Fruit fly (Drosophila melanogaster) whole organism, wandering third instar larva: ENCODE results near the gene CG1607.
A peak's percentile ranks its signal among the peaks of the same experiment; 100 is the strongest.

Experiments
- Abd-B ChIP-seq: fragments of >200 bp; optimal IDR thresholded peaks from 2 replicates; lab custom pipeline; 2017; ENCODE audit warnings: missing biosample characterization, missing genetic modification characterization
- CG32264 ChIP-seq: fragments of 200-800 bp; sonication (Bioruptor generic); optimal IDR thresholded peaks from 2 replicates; lab custom pipeline; 2016; ENCODE audit warnings: missing biosample characterization, missing genetic modification characterization
- CG9705 ChIP-seq: fragments of 200-800 bp; sonication (Bioruptor generic); optimal IDR thresholded peaks from 2 replicates; lab custom pipeline; 2018; ENCODE audit warnings: missing biosample characterization, mild to moderate bottlenecking, missing genetic modification characterization
- CrebA ChIP-seq: fragments of 200-800 bp; sonication (Bioruptor generic); optimal IDR thresholded peaks from 2 replicates; lab custom pipeline; 2016; ENCODE audit warnings: missing biosample characterization, mild to moderate bottlenecking, missing genetic modification characterization, borderline replicate concordance
- Dfd ChIP-seq: fragments of >200 bp; optimal IDR thresholded peaks from 2 replicates; lab custom pipeline; 2017; ENCODE audit warnings: missing biosample characterization, missing genetic modification characterization
- Dif ChIP-seq: fragments of 200-275, 200-300 bp; sonication (Bioruptor generic); optimal IDR thresholded peaks from 2 replicates; lab custom pipeline; 2018; ENCODE audit warnings: missing biosample characterization, missing genetic modification characterization; ENCODE audit not compliant: partially characterized antibody
- GATAd ChIP-seq: sonication (Bioruptor generic); optimal IDR thresholded peaks from 2 replicates; lab custom pipeline; 2016; ENCODE audit warnings: missing biosample characterization, missing genetic modification characterization
- HLH106 ChIP-seq: fragments of 200-800 bp; optimal IDR thresholded peaks from 3 replicates; lab custom pipeline; 2019; ENCODE audit warnings: missing biosample characterization, mild to moderate bottlenecking, missing genetic modification characterization, moderate library complexity
- Hnf4 ChIP-seq: fragments of 200-800 bp; sonication (Bioruptor generic); optimal IDR thresholded peaks from 2 replicates; lab custom pipeline; 2016; ENCODE audit warnings: missing biosample characterization, mild to moderate bottlenecking, missing genetic modification characterization
- Hr78 ChIP-seq: fragments of >200 bp; optimal IDR thresholded peaks from 2 replicates; lab custom pipeline; 2017; ENCODE audit warnings: missing biosample characterization, missing genetic modification characterization
- Hr83 ChIP-seq: fragments of 200-300 bp; sonication (Bioruptor generic); optimal IDR thresholded peaks from 2 replicates; lab custom pipeline; 2016; ENCODE audit warnings: missing biosample characterization, mild to moderate bottlenecking, missing genetic modification characterization, moderate library complexity; ENCODE audit not compliant: poor library complexity, severe bottlenecking
- Jra ChIP-seq: sonication (Bioruptor generic); optimal IDR thresholded peaks from 2 replicates; lab custom pipeline; 2016; ENCODE audit warnings: missing biosample characterization, missing genetic modification characterization
- Mio ChIP-seq: sonication (Bioruptor generic); optimal IDR thresholded peaks from 2 replicates; lab custom pipeline; 2016; ENCODE audit warnings: missing biosample characterization, missing genetic modification characterization
- Myc ChIP-seq: fragments of >200 bp; optimal IDR thresholded peaks from 2 replicates; lab custom pipeline; 2017
- OdsH ChIP-seq: fragments of 200-800 bp; sonication (Bioruptor generic); optimal IDR thresholded peaks from 2 replicates; lab custom pipeline; 2016; ENCODE audit warnings: missing biosample characterization, mild to moderate bottlenecking, missing genetic modification characterization
- Sp1 ChIP-seq: fragments of 200-800 bp; sonication (Bioruptor generic); optimal IDR thresholded peaks from 3 replicates; lab custom pipeline; 2019; ENCODE audit warnings: missing biosample characterization, mild to moderate bottlenecking, missing genetic modification characterization, moderate library complexity
- Vsx2 ChIP-seq: fragments of 200-300, 225-300 bp; sonication (Bioruptor generic); optimal IDR thresholded peaks from 2 replicates; lab custom pipeline; 2018; ENCODE audit warnings: missing biosample characterization, missing genetic modification characterization; ENCODE audit not compliant: partially characterized antibody
- br ChIP-seq: fragments of 200-800 bp; sonication (Bioruptor generic); optimal IDR thresholded peaks from 2 replicates; lab custom pipeline; 2016; ENCODE audit warnings: missing biosample characterization, missing genetic modification characterization
- dmrt93B ChIP-seq: fragments of 200-800 bp; sonication (Bioruptor generic); optimal IDR thresholded peaks from 2 replicates; lab custom pipeline; 2018; ENCODE audit warnings: missing biosample characterization, mild to moderate bottlenecking, missing genetic modification characterization
- dsf ChIP-seq: sonication (Bioruptor generic); optimal IDR thresholded peaks from 2 replicates; lab custom pipeline; 2016; ENCODE audit warnings: missing biosample characterization, missing genetic modification characterization, borderline replicate concordance
- ey ChIP-seq: fragments of 200-800 bp; sonication (Bioruptor generic); optimal IDR thresholded peaks from 2 replicates; lab custom pipeline; 2016; ENCODE audit warnings: missing biosample characterization, missing genetic modification characterization
- foxo ChIP-seq, 2 experiments: fragments of 200-800 bp; sonication (Bioruptor generic); optimal IDR thresholded peaks; 2 replicates in 1 of 2; 3 replicates in 1 of 2; lab custom pipeline; 2016 to 2017; ENCODE audit warnings: missing biosample characterization in 2 of 2, missing genetic modification characterization in 2 of 2
- fru ChIP-seq: fragments of 200-800 bp; sonication (Bioruptor generic); optimal IDR thresholded peaks from 3 replicates; lab custom pipeline; 2016; ENCODE audit warnings: missing biosample characterization, mild to moderate bottlenecking, missing genetic modification characterization
- h ChIP-seq: fragments of 200-800 bp; sonication (Bioruptor generic); optimal IDR thresholded peaks from 3 replicates; lab custom pipeline; 2016; ENCODE audit warnings: missing biosample characterization, mild to moderate bottlenecking, missing genetic modification characterization
- jim ChIP-seq: fragments of 175-275, 200-325 bp; sonication (Bioruptor generic); optimal IDR thresholded peaks from 2 replicates; lab custom pipeline; 2016; ENCODE audit warnings: missing biosample characterization, mild to moderate bottlenecking, missing genetic modification characterization
- lola ChIP-seq: fragments of >200 bp; optimal IDR thresholded peaks from 2 replicates; lab custom pipeline; 2017; ENCODE audit warnings: missing biosample characterization, missing genetic modification characterization
- pan ChIP-seq: fragments of >200 bp; optimal IDR thresholded peaks from 2 replicates; lab custom pipeline; 2017
- psq ChIP-seq: fragments of 200-800 bp; sonication (Bioruptor generic); optimal IDR thresholded peaks from 3 replicates; lab custom pipeline; 2017; ENCODE audit warnings: missing biosample characterization, mild to moderate bottlenecking, missing genetic modification characterization, moderate library complexity
- rgr ChIP-seq: fragments of 200-800 bp; sonication (Bioruptor generic); optimal IDR thresholded peaks from 3 replicates; lab custom pipeline; 2016; ENCODE audit warnings: missing biosample characterization, mild to moderate bottlenecking, missing genetic modification characterization
- sage ChIP-seq: fragments of 200-800 bp; sonication (Bioruptor generic); optimal IDR thresholded peaks from 2 replicates; lab custom pipeline; 2016; ENCODE audit warnings: missing biosample characterization, mild to moderate bottlenecking, missing genetic modification characterization
- sv ChIP-seq: fragments of 200-800 bp; sonication (Bioruptor generic); optimal IDR thresholded peaks from 3 replicates; lab custom pipeline; 2016; ENCODE audit warnings: missing biosample characterization, missing genetic modification characterization
- usp ChIP-seq: fragments of >200 bp; optimal IDR thresholded peaks from 2 replicates; lab custom pipeline; 2017; ENCODE audit warnings: missing biosample characterization, missing genetic modification characterization
- woc ChIP-seq: sonication (Bioruptor generic); optimal IDR thresholded peaks from 2 replicates; lab custom pipeline; 2016; ENCODE audit warnings: missing biosample characterization, mild to moderate bottlenecking, missing genetic modification characterization

Gene CG1607

dm6 chr3R:31381861-31382260 lies at the start of gene CG1607:
Gene CG1607 (plus strand): TSS chr3R:31382109.
- TF ChIP-seq sv (GFP tag; lab: Kevin White, UChicago) = no peak
- no peak for TF ChIP-seq OdsH (GFP tag; lab: Kevin White, UChicago)
- TF ChIP-seq fru (GFP tag; lab: Kevin White, UChicago) = no peak
- TF ChIP-seq br (GFP tag; lab: Kevin White, UChicago) = no peak
- TF ChIP-seq Vsx2 (GFP tag; lab: Kevin White, UChicago) = no peak
- TF ChIP-seq sage = no peak
- TF ChIP-seq Mio (GFP tag; lab: Kevin White, UChicago) = no peak
- no peak for TF ChIP-seq usp (GFP tag; lab: Kevin White, UChicago)

- TF ChIP-seq CG32264 (GFP tag; lab: Kevin White, UChicago) (no peak), ey (GFP tag; lab: Kevin White, UChicago) (peak; percentile 6), fru (GFP tag; lab: Kevin White, UChicago) (peak; percentile 5), jim (GFP tag; lab: Kevin White, UChicago) (no peak)
Measured at dm6 chr3R:31336291-31336690, 45.6 kb upstream of the CG1607 start.

- TF ChIP-seq usp (GFP tag; lab: Kevin White, UChicago) (no peak), CrebA (GFP tag; lab: Kevin White, UChicago) (no peak), rgr (GFP tag; lab: Kevin White, UChicago) (no peak), pan (no peak), sage (no peak), dmrt93B (GFP tag; lab: Kevin White, UChicago) (no peak)
Measured at dm6 chr3R:31339818-31340217, 42.1 kb upstream of the CG1607 start.

dm6 chr3R:31340769-31341168 lies 41.1 kb upstream of the CG1607 start:
- TF ChIP-seq Hnf4 (no peak), Myc (lab: Kevin White, UChicago) (no peak), Hr78 (GFP tag; lab: Kevin White, UChicago) (no peak), OdsH (GFP tag; lab: Kevin White, UChicago) (no peak), HLH106 (tag; lab: Kevin White, UChicago) (no peak), br (GFP tag; lab: Kevin White, UChicago) (no peak), Jra (GFP tag; lab: Kevin White, UChicago) (no peak), psq (GFP tag; lab: Kevin White, UChicago) (no peak)

dm6 chr3R:31342574-31342973 lies 39.3 kb upstream of the CG1607 start:
- TF ChIP-seq Mio (GFP tag; lab: Kevin White, UChicago) (no peak), lola (GFP tag; lab: Kevin White, UChicago) (no peak), GATAd (GFP tag; lab: Kevin White, UChicago) (no peak), Sp1 (no peak), woc (GFP tag; lab: Kevin White, UChicago) (no peak), pan (no peak), usp (GFP tag; lab: Kevin White, UChicago) (no peak), jim (GFP tag; lab: Kevin White, UChicago) (no peak), dsf (GFP tag; lab: Kevin White, UChicago) (no peak), sv (GFP tag; lab: Kevin White, UChicago) (no peak), rgr (GFP tag; lab: Kevin White, UChicago) (no peak), Abd-B (GFP tag; lab: Kevin White, UChicago) (no peak), Hnf4 (no peak), Dif (no peak), OdsH (GFP tag; lab: Kevin White, UChicago) (no peak), Hr83 (GFP tag; lab: Kevin White, UChicago) (no peak), ey (GFP tag; lab: Kevin White, UChicago) (no peak), Dfd (GFP tag; lab: Kevin White, UChicago) (no peak), CrebA (GFP tag; lab: Kevin White, UChicago) (no peak), CG9705 (GFP tag; lab: Kevin White, UChicago) (no peak)

dm6 chr3R:31345626-31346025 lies 36.3 kb upstream of the CG1607 start:
- TF ChIP-seq psq (GFP tag; lab: Kevin White, UChicago) (no peak), foxo (GFP tag; optimal IDR thresholded peaks at IDR 0.05; lab: Kevin White, UChicago) (peak in 1 of 2 experiments; percentile 18), fru (GFP tag; lab: Kevin White, UChicago) (no peak), GATAd (GFP tag; lab: Kevin White, UChicago) (no peak), ey (GFP tag; lab: Kevin White, UChicago) (peak; percentile 1), h (peak; percentile 8)
- TF ChIP-seq, all 38 proteins: peak for 3
